Fruit fly (Drosophila melanogaster) whole organism, adult: ENCODE data around the gene CG13887.

ENCODE experiments used
- CG11617 ChIP-seq: fragments of 200-800 bp; sonication (Bioruptor generic); optimal IDR thresholded peaks from 2 replicates; lab custom pipeline; 2017; ENCODE audit warnings: mild to moderate bottlenecking, missing biosample characterization, missing genetic modification reagents, missing genetic modification characterization
- CG12768 ChIP-seq: fragments of 200-800 bp; sonication (Bioruptor generic); optimal IDR thresholded peaks from 2 replicates; lab custom pipeline; 2017; ENCODE audit warnings: missing biosample characterization, missing genetic modification characterization, mild to moderate bottlenecking, moderate library complexity, missing genetic modification reagents
- CG14711 ChIP-seq: fragments of 200-800 bp; sonication (Bioruptor generic); optimal IDR thresholded peaks from 2 replicates; lab custom pipeline; 2018; ENCODE audit warnings: missing biosample characterization, mild to moderate bottlenecking, missing genetic modification characterization, moderate library complexity
- CG1620 ChIP-seq: fragments of 200-800 bp; sonication (Bioruptor generic); optimal IDR thresholded peaks from 2 replicates; lab custom pipeline; 2016; ENCODE audit warnings: missing biosample characterization, missing genetic modification characterization
- CG7045 ChIP-seq: fragments of 200-800 bp; sonication (Bioruptor generic); optimal IDR thresholded peaks from 2 replicates; lab custom pipeline; 2017; ENCODE audit warnings: missing biosample characterization, mild to moderate bottlenecking, missing genetic modification characterization
- CG7101 ChIP-seq: fragments of 200-800 bp; sonication (Bioruptor generic); optimal IDR thresholded peaks from 2 replicates; lab custom pipeline; 2018; ENCODE audit warnings: missing biosample characterization, mild to moderate bottlenecking, missing genetic modification characterization, moderate library complexity
- Clk ChIP-seq: fragments of 200-800 bp; sonication (Bioruptor generic); optimal IDR thresholded peaks from 2 replicates; lab custom pipeline; 2017; ENCODE audit warnings: missing biosample characterization, missing genetic modification characterization
- Crg-1 ChIP-seq: fragments of 200-800 bp; sonication (Bioruptor generic); optimal IDR thresholded peaks from 2 replicates; lab custom pipeline; 2016; ENCODE audit warnings: missing biosample characterization, missing genetic modification characterization
- Hr96 ChIP-seq: fragments of 200-800 bp; sonication (Bioruptor generic); optimal IDR thresholded peaks from 2 replicates; lab custom pipeline; 2016; ENCODE audit warnings: missing biosample characterization, missing genetic modification characterization
- Mnt ChIP-seq: fragments of 200-800 bp; sonication (Bioruptor generic); optimal IDR thresholded peaks from 2 replicates; lab custom pipeline; 2016; ENCODE audit warnings: missing biosample characterization, mild to moderate bottlenecking, missing genetic modification characterization
- bab1 ChIP-seq: fragments of 200-800 bp; sonication (Bioruptor generic); optimal IDR thresholded peaks from 3 replicates; lab custom pipeline; 2019; ENCODE audit warnings: missing biosample characterization, mild to moderate bottlenecking, missing genetic modification characterization, moderate library complexity
- cic ChIP-seq: fragments of 200-800 bp; sonication (Bioruptor generic); optimal IDR thresholded peaks from 2 replicates; lab custom pipeline; 2017; ENCODE audit warnings: missing biosample characterization, mild to moderate bottlenecking, missing genetic modification characterization, moderate library complexity
- cnc ChIP-seq, 2 experiments: fragments of >200 bp; optimal IDR thresholded peaks; 2 replicates each; lab custom pipeline; 2017
- kay ChIP-seq: fragments of 200-800 bp; sonication (Bioruptor generic); peaks from one replicate; lab custom pipeline; 2016; ENCODE audit warnings: missing biosample characterization, missing genetic modification characterization, borderline replicate concordance
- ovo ChIP-seq: fragments of 200-800 bp; sonication (Bioruptor generic); optimal IDR thresholded peaks from 2 replicates; lab custom pipeline; 2016; ENCODE audit warnings: missing biosample characterization, missing genetic modification characterization
- pad ChIP-seq: fragments of 200-800 bp; sonication (Bioruptor generic); optimal IDR thresholded peaks from 3 replicates; lab custom pipeline; 2017; ENCODE audit warnings: missing biosample characterization, missing genetic modification characterization, mild to moderate bottlenecking, moderate library complexity, missing genetic modification reagents
- tj ChIP-seq: fragments of 200-800 bp; sonication (Bioruptor generic); optimal IDR thresholded peaks from 3 replicates; lab custom pipeline; 2017; ENCODE audit warnings: missing biosample characterization, mild to moderate bottlenecking, missing genetic modification characterization, moderate library complexity
- toe ChIP-seq: fragments of 200-800 bp; sonication (Bioruptor generic); optimal IDR thresholded peaks from 2 replicates; lab custom pipeline; 2016; ENCODE audit warnings: missing biosample characterization, missing genetic modification characterization

The CG13887 gene

dm6 chr3L:885006-885405, 47.3 kb downstream of the CG13887 start:
- no peak for TF ChIP-seq CG7045
- TF ChIP-seq kay, result peak; percentile 79

- TF ChIP-seq CG14711 (tag; lab: Kevin White, UChicago) (no peak), tj (GFP tag; lab: Kevin White, UChicago) (peak; percentile 66), CG12768 (GFP tag; lab: Kevin White, UChicago) (no peak), CG7045 (no peak), cnc (optimal IDR thresholded peaks at IDR 0.05; lab: Kevin White, UChicago) (no peak), Mnt (no peak)
Observed at dm6 chr3L:885624-886257, 48.1 kb downstream of the CG13887 start.

- TF ChIP-seq CG12768 (GFP tag; lab: Kevin White, UChicago) (peak; percentile 24), Hr96 (GFP tag; lab: Kevin White, UChicago) (no peak), kay (no peak), CG7045 (peak; percentile 1), cnc (optimal IDR thresholded peaks at IDR 0.05; lab: Kevin White, UChicago) (no peak), CG7101 (tag; lab: Kevin White, UChicago) (no peak), CG14711 (tag; lab: Kevin White, UChicago) (no peak), Clk (GFP tag; lab: Kevin White, UChicago) (no peak), CG11617 (GFP tag; lab: Kevin White, UChicago) (no peak), pad (peak; percentile 7), ovo (GFP tag; lab: Kevin White, UChicago) (no peak)
Observed at dm6 chr3L:887423-888097, 49.9 kb downstream of the CG13887 start.

- TF ChIP-seq ovo (GFP tag; lab: Kevin White, UChicago), result no peak
- no peak for TF ChIP-seq CG7045
- no peak for TF ChIP-seq toe (GFP tag; lab: Kevin White, UChicago)
- TF ChIP-seq Clk (GFP tag; lab: Kevin White, UChicago), result no peak
- TF ChIP-seq CG14711 (tag; lab: Kevin White, UChicago), result no peak
- no peak for TF ChIP-seq CG11617 (GFP tag; lab: Kevin White, UChicago)
- no peak for TF ChIP-seq Hr96 (GFP tag; lab: Kevin White, UChicago)
- TF ChIP-seq cic (GFP tag; lab: Kevin White, UChicago), result no peak
- no peak for TF ChIP-seq tj (GFP tag; lab: Kevin White, UChicago)
- no peak for TF ChIP-seq Mnt
- no peak for TF ChIP-seq CG1620 (GFP tag; lab: Kevin White, UChicago)
- no peak for TF ChIP-seq bab1 (GFP tag; lab: Kevin White, UChicago)
- TF ChIP-seq Crg-1, result no peak
- no peak for TF ChIP-seq cnc (optimal IDR thresholded peaks at IDR 0.05; lab: Kevin White, UChicago)
Observed at dm6 chr3L:888372-888771, 50.7 kb downstream of the CG13887 start.
